Fruit fly (Drosophila melanogaster) whole organism, embryonic: Measurements from ENCODE around the gene Rpn11.

Experiments
- Ada2b ChIP-seq: fragments of 200-800 bp; sonication (Bioruptor generic); IDR thresholded peaks from 2 replicates; pipeline ENCODE4 v1.3.6; 2022; ENCODE audit warnings: missing biosample characterization, missing genetic modification characterization
- Asciz ChIP-seq: fragments of 200-800 bp; sonication (Bioruptor generic); optimal IDR thresholded peaks from 2 replicates; lab custom pipeline; 2017; ENCODE audit warnings: missing biosample characterization, mild to moderate bottlenecking, missing genetic modification characterization, missing genetic modification reagents
- Bdp1 ChIP-seq: fragments of 200-800 bp; sonication (Bioruptor generic); optimal IDR thresholded peaks from 3 replicates; lab custom pipeline; 2016; ENCODE audit warnings: missing biosample characterization, missing genetic modification characterization
- CG10366 ChIP-seq: fragments of 200-800 bp; sonication (Bioruptor generic); IDR thresholded peaks from 2 replicates; pipeline ENCODE4 v1.3.6; 2022; ENCODE audit warnings: missing biosample characterization, missing genetic modification characterization
- CG12104 ChIP-seq: fragments of 200-800 bp; sonication (Bioruptor generic); optimal IDR thresholded peaks from 3 replicates; lab custom pipeline; 2016; ENCODE audit warnings: missing biosample characterization, missing genetic modification characterization
- CG13894 ChIP-seq: fragments of 200-800 bp; sonication (Bioruptor generic); optimal IDR thresholded peaks from 3 replicates; lab custom pipeline; 2018; ENCODE audit warnings: missing biosample characterization, mild to moderate bottlenecking, missing genetic modification characterization, moderate library complexity
- CG1529 ChIP-seq: fragments of 200-800 bp; sonication (Bioruptor generic); optimal IDR thresholded peaks from 3 replicates; lab custom pipeline; 2018; ENCODE audit warnings: missing biosample characterization, missing genetic modification characterization
- CG15479 ChIP-seq: fragments of 200-800 bp; sonication (Bioruptor generic); optimal IDR thresholded peaks from 3 replicates; lab custom pipeline; 2019; ENCODE audit warnings: missing biosample characterization, mild to moderate bottlenecking, missing genetic modification characterization, moderate library complexity
- CG1602 ChIP-seq: fragments of 200-800 bp; sonication (Bioruptor generic); optimal IDR thresholded peaks from 3 replicates; lab custom pipeline; 2016; ENCODE audit warnings: missing biosample characterization, missing genetic modification characterization
- CG16813 ChIP-seq: fragments of 200-800 bp; sonication (Bioruptor generic); IDR thresholded peaks from 3 replicates; pipeline ENCODE4 v1.3.6; 2022; ENCODE audit warnings: missing biosample characterization, missing genetic modification characterization; ENCODE audit not compliant: partially characterized antibody
- CG16815 ChIP-seq: fragments of 200-800 bp; sonication (Bioruptor generic); optimal IDR thresholded peaks from 3 replicates; lab custom pipeline; 2017; ENCODE audit warnings: missing biosample characterization, mild to moderate bottlenecking, missing genetic modification characterization
- CG17612 ChIP-seq: fragments of 200-800 bp; sonication (Bioruptor generic); IDR thresholded peaks from 2 replicates; pipeline ENCODE4 v1.3.6; 2022; ENCODE audit warnings: missing biosample characterization, missing genetic modification characterization
- CG18476 ChIP-seq: fragments of 200-800 bp; sonication (Bioruptor generic); optimal IDR thresholded peaks from 2 replicates; lab custom pipeline; 2016; ENCODE audit warnings: missing biosample characterization, mild to moderate bottlenecking, missing genetic modification characterization
- CG18599 ChIP-seq: fragments of 200-800 bp; sonication (Bioruptor generic); optimal IDR thresholded peaks from 3 replicates; lab custom pipeline; 2017; ENCODE audit warnings: missing biosample characterization, missing genetic modification characterization, mild to moderate bottlenecking, moderate library complexity, missing genetic modification reagents
- CG18619 ChIP-seq: fragments of 200-800 bp; sonication (Bioruptor generic); optimal IDR thresholded peaks from 3 replicates; lab custom pipeline; 2017; ENCODE audit warnings: missing biosample characterization, mild to moderate bottlenecking, missing genetic modification characterization
- CG2712 ChIP-seq: fragments of 200-800 bp; optimal IDR thresholded peaks from 3 replicates; lab custom pipeline; 2019; ENCODE audit warnings: missing biosample characterization, mild to moderate bottlenecking, missing genetic modification characterization, moderate library complexity
- CG2889 ChIP-seq: fragments of 200-800 bp; sonication (Bioruptor generic); IDR thresholded peaks from 3 replicates; pipeline ENCODE4 v1.3.6; 2022; ENCODE audit warnings: missing biosample characterization, missing genetic modification characterization
- CG31441 ChIP-seq: fragments of 200-800 bp; sonication (Bioruptor generic); IDR thresholded peaks from 2 replicates; pipeline ENCODE4 v1.3.6; 2022; ENCODE audit warnings: missing biosample characterization, missing genetic modification characterization
- CG6272 ChIP-seq: fragments of 200-800 bp; sonication (Bioruptor generic); IDR thresholded peaks from 2 replicates; pipeline ENCODE4 v1.3.6; 2022; ENCODE audit warnings: missing biosample characterization, missing genetic modification characterization
- CG7556 ChIP-seq: fragments of 200-800 bp; sonication (Bioruptor generic); optimal IDR thresholded peaks from 2 replicates; lab custom pipeline; 2017; ENCODE audit warnings: missing biosample characterization, mild to moderate bottlenecking, missing genetic modification characterization
- CG7786 ChIP-seq: fragments of 200-800 bp; sonication (Bioruptor generic); optimal IDR thresholded peaks from 2 replicates; lab custom pipeline; 2016; ENCODE audit warnings: missing biosample characterization, missing genetic modification characterization
- CG8924 ChIP-seq: fragments of 200-800 bp; optimal IDR thresholded peaks from 3 replicates; lab custom pipeline; 2019; ENCODE audit warnings: missing biosample characterization, mild to moderate bottlenecking, missing genetic modification characterization, moderate library complexity
- CG8944 ChIP-seq: fragments of 200-800 bp; sonication (Bioruptor generic); optimal IDR thresholded peaks from 3 replicates; lab custom pipeline; 2016; ENCODE audit warnings: missing biosample characterization, missing genetic modification characterization
- CG9932 ChIP-seq: fragments of 200-800 bp; sonication (Bioruptor generic); IDR thresholded peaks from 2 replicates; pipeline ENCODE4 v1.3.6; 2022; ENCODE audit warnings: missing biosample characterization, missing genetic modification characterization
- CoRest ChIP-seq: fragments of 200-800 bp; sonication (Bioruptor generic); optimal IDR thresholded peaks from 3 replicates; lab custom pipeline; 2018; ENCODE audit warnings: missing biosample characterization, mild to moderate bottlenecking, missing genetic modification characterization, moderate library complexity
- Dip2 ChIP-seq: fragments of 200-800 bp; sonication (Bioruptor generic); IDR thresholded peaks from 2 replicates; pipeline ENCODE4 v1.3.6; 2022; ENCODE audit warnings: missing biosample characterization, missing genetic modification characterization
- Drgx ChIP-seq: fragments of 200-800 bp; sonication (Bioruptor generic); IDR thresholded peaks from 2 replicates; pipeline ENCODE4 v1.3.6; 2022; ENCODE audit warnings: missing biosample characterization, missing genetic modification characterization
- Gug ChIP-seq: fragments of 200-800 bp; sonication (Bioruptor generic); IDR thresholded peaks from 4 replicates; pipeline ENCODE4 v1.3.6; 2022; ENCODE audit warnings: missing biosample characterization, missing genetic modification characterization
- Hand ChIP-seq: fragments of 200-800 bp; sonication (Bioruptor generic); optimal IDR thresholded peaks from 2 replicates; lab custom pipeline; 2017; ENCODE audit warnings: mild to moderate bottlenecking, missing biosample characterization, missing genetic modification reagents, missing genetic modification characterization
- Hr3 ChIP-seq: fragments of 200-800 bp; sonication (Bioruptor generic); optimal IDR thresholded peaks from 3 replicates; lab custom pipeline; 2016; ENCODE audit warnings: missing biosample characterization, missing genetic modification characterization
- Hr39 ChIP-seq: fragments of >200 bp; optimal IDR thresholded peaks from 2 replicates; lab custom pipeline; 2017
- Nf-YC ChIP-seq: fragments of 200-800 bp; optimal IDR thresholded peaks from 3 replicates; lab custom pipeline; 2019; ENCODE audit warnings: missing biosample characterization, mild to moderate bottlenecking, missing genetic modification characterization, moderate library complexity
- Ptx1 ChIP-seq: fragments of 200-800 bp; sonication (Bioruptor generic); IDR thresholded peaks from 2 replicates; pipeline ENCODE4 v1.3.6; 2022; ENCODE audit warnings: missing biosample characterization, missing genetic modification characterization
- ab ChIP-seq: fragments of 200-800 bp; sonication (Bioruptor generic); optimal IDR thresholded peaks from 2 replicates; lab custom pipeline; 2016; ENCODE audit warnings: missing biosample characterization, missing genetic modification characterization
- bigmax ChIP-seq: fragments of 200-800 bp; sonication (Bioruptor generic); optimal IDR thresholded peaks from 2 replicates; lab custom pipeline; 2018; ENCODE audit warnings: missing biosample characterization, mild to moderate bottlenecking, missing genetic modification characterization
- cad ChIP-seq: fragments of >200 bp; optimal IDR thresholded peaks from 2 replicates; lab custom pipeline; 2017; ENCODE audit warnings: missing biosample characterization, missing genetic modification characterization
- chinmo ChIP-seq: fragments of 200-800 bp; sonication (Bioruptor generic); IDR thresholded peaks from 4 replicates; pipeline ENCODE4 v1.3.6; 2022; ENCODE audit warnings: missing biosample characterization, missing genetic modification characterization; ENCODE audit not compliant: partially characterized antibody
- chn ChIP-seq: fragments of 200-800 bp; sonication (Bioruptor generic); optimal IDR thresholded peaks from 2 replicates; lab custom pipeline; 2016; ENCODE audit warnings: missing biosample characterization, missing genetic modification characterization
- cwo ChIP-seq: fragments of 200-800 bp; sonication (Bioruptor generic); optimal IDR thresholded peaks from 3 replicates; lab custom pipeline; 2017; ENCODE audit warnings: missing biosample characterization, missing genetic modification characterization, mild to moderate bottlenecking, moderate library complexity, missing genetic modification reagents
- da ChIP-seq: fragments of 200-800 bp; sonication (Bioruptor generic); optimal IDR thresholded peaks from 2 replicates; lab custom pipeline; 2016; ENCODE audit warnings: missing biosample characterization, missing genetic modification characterization
- ken ChIP-seq: fragments of 200-800 bp; sonication (Bioruptor generic); IDR thresholded peaks from 3 replicates; pipeline ENCODE4 v1.3.6; 2022; ENCODE audit warnings: missing biosample characterization, missing genetic modification characterization
- lilli ChIP-seq: fragments of 200-800 bp; sonication (Bioruptor generic); optimal IDR thresholded peaks from 3 replicates; lab custom pipeline; 2016; ENCODE audit warnings: missing biosample characterization, missing genetic modification characterization
- lmd ChIP-seq: fragments of 200-800 bp; sonication (Bioruptor generic); IDR thresholded peaks from 2 replicates; pipeline ENCODE4 v1.3.6; 2022; ENCODE audit warnings: missing biosample characterization, missing genetic modification characterization
- nmo ChIP-seq: fragments of 200-800 bp; sonication (Bioruptor generic); optimal IDR thresholded peaks from 2 replicates; lab custom pipeline; 2018; ENCODE audit warnings: missing biosample characterization, mild to moderate bottlenecking, missing genetic modification characterization, moderate library complexity
- onecut ChIP-seq: fragments of 200-800 bp; sonication (Bioruptor generic); IDR thresholded peaks from 2 replicates; pipeline ENCODE4 v1.3.6; 2022; ENCODE audit warnings: missing biosample characterization, missing genetic modification characterization
- slou ChIP-seq: fragments of 200-800 bp; sonication (Bioruptor generic); optimal IDR thresholded peaks from 3 replicates; lab custom pipeline; 2016; ENCODE audit warnings: missing biosample characterization, missing genetic modification characterization
- slp2 ChIP-seq: fragments of 200-800 bp; sonication (Bioruptor generic); optimal IDR thresholded peaks from 2 replicates; lab custom pipeline; 2016; ENCODE audit warnings: missing biosample characterization, missing genetic modification characterization
- sr ChIP-seq: fragments of 200-800 bp; sonication (Bioruptor generic); IDR thresholded peaks from 3 replicates; pipeline ENCODE4 v1.3.6; 2022; ENCODE audit warnings: missing biosample characterization, missing genetic modification characterization
- stc ChIP-seq: fragments of 200-800 bp; sonication (Bioruptor generic); IDR thresholded peaks from 2 replicates; pipeline ENCODE4 v1.3.6; 2022; ENCODE audit warnings: missing biosample characterization, missing genetic modification characterization

The Rpn11 gene

dm6 chr2L:5044361-5044891 lies 15.2 kb downstream of the Rpn11 start, which contains the start of gene CG31650 (continued):
- TF ChIP-seq Ada2b (GFP tag; lab: Robert Waterston, UW) (no peak), Ptx1 (GFP tag; lab: Robert Waterston, UW) (0 out of 2 replicates have a peak, but pooled peaks have one; percentile 7), Dip2 (GFP tag; lab: Robert Waterston, UW) (no peak), ken (GFP tag; lab: Robert Waterston, UW) (peak; percentile 12; the same call in 1 of the 3 replicates), da (GFP tag; lab: Kevin White, UChicago) (no peak), Hand (GFP tag; lab: Kevin White, UChicago) (no peak), Gug (GFP tag; lab: Robert Waterston, UW) (no peak), CG16815 (GFP tag; lab: Kevin White, UChicago) (no peak), CG13894 (tag; lab: Kevin White, UChicago) (peak; percentile 33), cad (GFP tag; lab: Kevin White, UChicago) (no peak), CG6272 (no peak)

DNA sequence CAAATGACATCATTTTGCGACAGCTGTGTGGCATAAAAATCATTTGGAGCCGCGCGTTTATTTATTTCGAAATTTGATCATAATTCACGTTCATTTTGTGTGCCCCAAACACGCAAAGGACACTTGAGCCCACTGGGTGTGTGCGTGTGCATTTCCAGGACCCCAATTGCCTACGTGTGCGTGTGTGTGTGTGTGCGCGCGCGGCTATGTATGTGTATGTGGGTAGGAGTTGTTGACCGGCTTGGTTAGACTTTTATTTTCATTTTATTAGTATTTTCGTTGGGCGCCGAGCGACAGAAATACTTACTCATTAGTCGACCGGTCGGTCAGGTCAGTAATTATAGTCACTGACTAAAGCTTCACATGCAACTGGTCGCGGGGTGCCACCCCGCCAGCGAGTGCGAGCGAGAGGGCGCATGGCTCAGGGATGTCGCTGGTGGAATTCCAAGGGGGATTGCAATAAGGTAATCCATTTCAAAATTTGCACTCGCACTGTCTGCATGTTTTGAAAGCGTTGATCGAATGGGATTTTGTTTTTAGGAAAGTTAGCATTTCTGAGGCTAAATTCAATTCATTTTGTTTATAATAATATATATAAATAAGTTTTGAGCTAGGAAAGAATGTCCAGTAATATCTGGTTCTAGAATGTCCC lies 16.0 kb downstream of the Rpn11 start:
- peak; percentile 60 for TF ChIP-seq lmd (GFP tag; lab: Robert Waterston, UW)
- no peak for TF ChIP-seq sr (GFP tag; lab: Robert Waterston, UW)
- TF ChIP-seq Asciz: peak; percentile 2
- TF ChIP-seq lilli (GFP tag; lab: Kevin White, UChicago): peak; percentile 57
- TF ChIP-seq CG18619: peak; percentile 50
- peak; percentile 4 for TF ChIP-seq CG7556 (GFP tag; lab: Kevin White, UChicago)
- peak; percentile 38 for TF ChIP-seq slou (GFP tag; lab: Kevin White, UChicago)
- TF ChIP-seq onecut (GFP tag; lab: Robert Waterston, UW): no peak
- TF ChIP-seq CG7786: peak; percentile 14
- 0 out of 4 replicates have a peak, but pooled peaks have one; percentile 40 for TF ChIP-seq chinmo
- no peak for TF ChIP-seq slp2
- peak; percentile 73 for TF ChIP-seq Drgx
- peak; percentile 4 for TF ChIP-seq CG8924 (tag; lab: Kevin White, UChicago)
- no peak for TF ChIP-seq CG18476
- 0 out of 2 replicates have a peak, but pooled peaks have one; percentile 41 for TF ChIP-seq CG17612
- TF ChIP-seq CG31441 (GFP tag; lab: Robert Waterston, UW): no peak
- TF ChIP-seq CoRest (tag; lab: Kevin White, UChicago): peak; percentile 52
- TF ChIP-seq chn (GFP tag; lab: Kevin White, UChicago): peak; percentile 26
- TF ChIP-seq bigmax (GFP tag; lab: Kevin White, UChicago): no peak
- peak; percentile 2 for TF ChIP-seq CG1602
- TF ChIP-seq CG12104 (GFP tag; lab: Kevin White, UChicago): peak; percentile 19
- TF ChIP-seq CG2712 (tag; lab: Kevin White, UChicago): peak; percentile 40
- peak; percentile 32; the same call in 1 of the 2 replicates for TF ChIP-seq CG10366 (GFP tag; lab: Robert Waterston, UW)
- TF ChIP-seq CG16813 (GFP tag; lab: Robert Waterston, UW): no peak
- TF ChIP-seq CG15479 (GFP tag; lab: Kevin White, UChicago): peak; percentile 64
- TF ChIP-seq stc: peak; percentile 60
- peak; percentile 30 for TF ChIP-seq CG8944 (GFP tag; lab: Kevin White, UChicago)
- peak; percentile 14 for TF ChIP-seq Nf-YC (tag; lab: Kevin White, UChicago)
- peak; percentile 64; the same call in 1 of the 3 replicates for TF ChIP-seq CG2889 (GFP tag; lab: Robert Waterston, UW)
- peak; percentile 65 for TF ChIP-seq CG18599 (GFP tag; lab: Kevin White, UChicago)
- peak; percentile 93 for TF ChIP-seq Hr39 (lab: Kevin White, UChicago)
- no peak for TF ChIP-seq Bdp1
- TF ChIP-seq CG9932: peak; percentile 61
- TF ChIP-seq nmo (GFP tag; lab: Kevin White, UChicago): peak; percentile 27
- no peak for TF ChIP-seq cwo (GFP tag; lab: Kevin White, UChicago)
- no peak for TF ChIP-seq ab (GFP tag; lab: Kevin White, UChicago)
- TF ChIP-seq Hr3 (GFP tag; lab: Kevin White, UChicago): peak; percentile 64
- peak; percentile 13 for TF ChIP-seq CG1529 (GFP tag; lab: Kevin White, UChicago)
